Worm (Caenorhabditis elegans) whole organism, L2 larva: ENCODE results near the gene ctsa-4.1.
A peak's percentile ranks its signal among the peaks of the same experiment; 100 is the strongest.

ENCODE experiments used
- C34F6.9 ChIP-seq: fragments of 150-350 bp; optimal IDR thresholded peaks from 2 replicates; lab custom pipeline; 2014; ENCODE audit warnings: missing biosample characterization, missing genetic modification characterization
- alr-1 ChIP-seq: fragments of 150-350 bp; optimal IDR thresholded peaks from 2 replicates; lab custom pipeline; 2014; ENCODE audit warnings: missing biosample characterization, missing genetic modification characterization
- ama-1 ChIP-seq: fragments of 150-350 bp; optimal IDR thresholded peaks from 2 replicates; lab custom pipeline; 2018; ENCODE audit warnings: inconsistent platforms
- blmp-1 ChIP-seq: sonication (generic microtip); optimal IDR thresholded peaks from 2 replicates; lab custom pipeline; 2017; ENCODE audit warnings: missing genetic modification characterization, mild to moderate bottlenecking, missing compliant biosample characterization, antibody characterized with exemption, moderate library complexity; ENCODE audit not compliant: insufficient read depth
- ceh-16 ChIP-seq: fragments of 150-350 bp; optimal IDR thresholded peaks from 2 replicates; lab custom pipeline; 2014; ENCODE audit warnings: missing biosample characterization, missing genetic modification characterization
- crh-2 ChIP-seq: sonication (generic microtip); optimal IDR thresholded peaks from 2 replicates; lab custom pipeline; 2017; ENCODE audit warnings: missing biosample characterization, missing genetic modification characterization
- egl-27 ChIP-seq: sonication (generic microtip); optimal IDR thresholded peaks from 3 replicates; lab custom pipeline; 2017; ENCODE audit warnings: missing biosample characterization, missing genetic modification reagents, missing genetic modification characterization
- fos-1 ChIP-seq: fragments of 150-350 bp; optimal IDR thresholded peaks from 2 replicates; lab custom pipeline; 2014; ENCODE audit warnings: missing biosample characterization, missing genetic modification characterization
- gmeb-1 ChIP-seq: fragments of 150-350 bp; optimal IDR thresholded peaks from 2 replicates; lab custom pipeline; 2014; ENCODE audit warnings: missing biosample characterization, missing genetic modification characterization
- lin-13 ChIP-seq: fragments of 150-350 bp; optimal IDR thresholded peaks from 2 replicates; lab custom pipeline; 2014; ENCODE audit warnings: missing biosample characterization, missing genetic modification reagents, missing genetic modification characterization
- lsy-2 ChIP-seq, 2 experiments: fragments of 150-350 bp in 1 of 2; sonication (generic microtip) in 1 of 2; optimal IDR thresholded peaks; 2 replicates each; lab custom pipeline; 2014 to 2017; ENCODE audit warnings: missing biosample characterization in 2 of 2, missing genetic modification characterization in 2 of 2
- mab-5 ChIP-seq: fragments of 150-350 bp; optimal IDR thresholded peaks from 2 replicates; lab custom pipeline; 2014; ENCODE audit warnings: missing biosample characterization, missing genetic modification characterization
- mbf-1 ChIP-seq: sonication (generic microtip); optimal IDR thresholded peaks from 2 replicates; lab custom pipeline; 2017; ENCODE audit warnings: missing biosample characterization, missing genetic modification characterization
- mdl-1 ChIP-seq, 2 experiments: fragments of 150-350 bp in 1 of 2; sonication (generic microtip) in 1 of 2; optimal IDR thresholded peaks; 2 replicates each; lab custom pipeline; 2017; ENCODE audit warnings: missing biosample characterization in 2 of 2, missing genetic modification characterization in 2 of 2
- nhr-10 ChIP-seq: sonication (generic microtip); optimal IDR thresholded peaks from 2 replicates; lab custom pipeline; 2017; ENCODE audit warnings: missing biosample characterization, missing genetic modification characterization
- nhr-11 ChIP-seq: fragments of 150-350 bp; optimal IDR thresholded peaks from 2 replicates; lab custom pipeline; 2014; ENCODE audit warnings: missing biosample characterization, missing genetic modification characterization
- nhr-12 ChIP-seq: fragments of 150-350 bp; optimal IDR thresholded peaks from 2 replicates; lab custom pipeline; 2014; ENCODE audit warnings: missing biosample characterization, missing genetic modification characterization
- nhr-129 ChIP-seq: fragments of 150-350 bp; optimal IDR thresholded peaks from 2 replicates; lab custom pipeline; 2014; ENCODE audit warnings: missing biosample characterization, missing genetic modification characterization
- nhr-21 ChIP-seq: fragments of 150-350 bp; optimal IDR thresholded peaks from 2 replicates; lab custom pipeline; 2014; ENCODE audit warnings: missing biosample characterization, missing genetic modification characterization
- nhr-6 ChIP-seq: fragments of 150-350 bp; optimal IDR thresholded peaks from 2 replicates; lab custom pipeline; 2014; ENCODE audit warnings: missing biosample characterization, missing genetic modification characterization
- sem-4 ChIP-seq: fragments of 150-350 bp; optimal IDR thresholded peaks from 2 replicates; lab custom pipeline; 2014; ENCODE audit warnings: missing biosample characterization, missing genetic modification reagents, missing genetic modification characterization
- sma-3 ChIP-seq: sonication (generic microtip); optimal IDR thresholded peaks from 2 replicates; lab custom pipeline; 2016; ENCODE audit warnings: missing genetic modification reagents, missing genetic modification characterization, missing compliant biosample characterization
- sma-9 ChIP-seq, 2 experiments: fragments of 150-350 bp in 1 of 2; sonication (generic microtip) in 1 of 2; optimal IDR thresholded peaks; 2 replicates each; lab custom pipeline; 2014 to 2016; ENCODE audit warnings: missing genetic modification characterization in 2 of 2, mild to moderate bottlenecking in 1 of 2, missing biosample characterization in 1 of 2, missing compliant biosample characterization in 1 of 2, missing genetic modification reagents in 1 of 2, moderate library complexity in 1 of 2
- snpc-4 ChIP-seq: fragments of 150-350 bp; optimal IDR thresholded peaks from 2 replicates; lab custom pipeline; 2014; ENCODE audit warnings: missing biosample characterization, missing genetic modification characterization
- unc-55 ChIP-seq: fragments of 150-350 bp; sonication (generic microtip); optimal IDR thresholded peaks from 3 replicates; lab custom pipeline; 2014; ENCODE audit warnings: missing biosample characterization, missing genetic modification reagents, missing genetic modification characterization
- unc-62 ChIP-seq: fragments of 150-350 bp; optimal IDR thresholded peaks from 2 replicates; lab custom pipeline; 2014; ENCODE audit warnings: missing biosample characterization, missing genetic modification reagents, missing genetic modification characterization
- ztf-4 ChIP-seq: fragments of 150-350 bp; optimal IDR thresholded peaks from 2 replicates; lab custom pipeline; 2014; ENCODE audit warnings: missing biosample characterization, missing genetic modification characterization

ctsa-4.1 gene

DNA sequence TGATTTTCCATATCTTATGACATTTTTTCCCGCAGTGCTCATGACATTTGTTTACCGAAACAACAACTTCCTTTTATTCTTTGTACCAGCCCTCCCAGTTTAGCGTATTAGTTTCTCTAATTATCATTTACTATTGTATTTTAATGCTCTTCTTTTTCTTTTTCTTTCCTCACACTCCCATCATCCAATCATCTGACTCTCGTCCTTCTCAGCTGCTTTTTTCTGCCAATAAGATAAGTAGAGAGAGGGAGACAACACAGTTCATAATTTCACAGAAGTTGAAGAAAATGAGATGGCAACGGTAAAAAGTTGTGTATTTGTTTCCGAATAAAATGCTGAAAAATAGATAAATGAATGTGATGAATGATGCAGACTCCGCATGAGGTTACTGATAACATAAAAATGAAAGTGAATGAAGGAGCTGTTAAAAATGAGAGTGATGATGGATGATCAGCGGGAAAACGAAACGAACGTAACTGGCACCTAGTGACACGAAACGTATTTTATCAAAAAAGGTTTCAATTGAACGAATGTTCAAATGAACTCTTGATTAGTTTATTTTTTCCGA lies 10.7 kb downstream of the ctsa-4.1 start:
- TF ChIP-seq nhr-12 (tag; lab: Kevin White, UChicago) (no peak), crh-2 (tag; lab: Kevin White, UChicago) (peak; percentile 40), nhr-129 (peak; percentile 8), fos-1 (peak; percentile 90), sma-9 (GFP tag; optimal IDR thresholded peaks at IDR 0.05; lab: Kevin White, UChicago) (peak; percentile 11), sma-9 (tag; optimal IDR thresholded peaks at IDR 0.05; lab: Kevin White, UChicago) (no peak), mdl-1 (tag; optimal IDR thresholded peaks at IDR 0.05; lab: Kevin White, UChicago) (no peak), blmp-1 (tag; lab: Kevin White, UChicago) (peak; percentile 29)

DNA sequence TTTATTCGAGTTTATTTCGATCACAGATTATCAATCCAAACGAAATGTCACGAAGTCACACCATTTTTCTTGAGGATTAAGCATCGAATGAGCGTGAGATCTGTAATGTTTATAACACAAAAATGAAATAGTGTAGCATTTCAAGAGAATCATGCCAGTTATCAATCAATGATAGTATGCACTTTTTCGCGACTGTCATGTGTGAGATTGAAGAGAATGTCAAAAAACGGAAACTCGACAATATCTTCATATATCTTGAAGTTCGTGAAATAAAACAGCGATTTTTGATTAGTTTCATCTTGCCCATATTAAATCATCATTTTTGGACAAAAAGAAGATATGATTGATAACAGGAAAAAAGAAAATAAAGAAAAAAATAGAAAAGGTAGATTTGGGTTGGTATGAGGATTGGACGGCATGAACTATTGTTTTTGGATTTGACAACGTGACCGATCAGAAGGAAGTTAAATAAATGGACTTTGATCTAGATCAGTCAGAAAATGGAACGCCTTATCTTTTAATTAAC lies 12.3 kb downstream of the ctsa-4.1 start:
- TF ChIP-seq sma-9 (GFP tag; optimal IDR thresholded peaks at IDR 0.05; lab: Kevin White, UChicago): peak; percentile 35
- TF ChIP-seq sma-9 (tag; optimal IDR thresholded peaks at IDR 0.05; lab: Kevin White, UChicago): no peak
- TF ChIP-seq sma-3 (GFP tag; lab: Kevin White, UChicago): peak; percentile 10
- TF ChIP-seq fos-1: peak; percentile 44
- TF ChIP-seq nhr-21 (tag; lab: Kevin White, UChicago): peak; percentile 69
- no peak for TF ChIP-seq nhr-6
- TF ChIP-seq snpc-4 (tag; lab: Kevin White, UChicago): no peak
- TF ChIP-seq, all 48 proteins: peak for 4

DNA sequence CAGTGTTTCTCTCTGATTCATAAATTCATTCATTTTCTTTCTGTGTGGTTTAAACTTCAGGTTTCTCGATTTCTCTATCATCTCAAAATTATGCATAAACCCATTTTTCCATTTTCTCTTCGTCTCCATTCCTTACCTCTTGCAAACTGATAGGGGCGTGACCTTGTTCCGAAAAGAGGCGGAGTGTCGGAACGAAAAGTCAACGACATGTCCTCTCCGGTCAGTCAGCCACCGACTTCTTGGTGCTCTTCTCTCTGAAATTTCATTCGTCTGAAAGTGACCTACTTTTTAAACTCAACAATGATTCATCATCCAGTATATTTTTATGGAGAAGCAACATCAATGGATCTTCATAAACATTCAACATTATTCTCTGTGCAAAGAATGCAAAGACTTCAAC lies 14.1 kb downstream of the ctsa-4.1 start, which contains the start of gene F58F12.12:
Gene F58F12.12, plus strand, starts transcription at position 301 of the 400 bp plus-strand sequence.
- no peak for TF ChIP-seq mab-5
- TF ChIP-seq fos-1: peak; percentile 3

DNA sequence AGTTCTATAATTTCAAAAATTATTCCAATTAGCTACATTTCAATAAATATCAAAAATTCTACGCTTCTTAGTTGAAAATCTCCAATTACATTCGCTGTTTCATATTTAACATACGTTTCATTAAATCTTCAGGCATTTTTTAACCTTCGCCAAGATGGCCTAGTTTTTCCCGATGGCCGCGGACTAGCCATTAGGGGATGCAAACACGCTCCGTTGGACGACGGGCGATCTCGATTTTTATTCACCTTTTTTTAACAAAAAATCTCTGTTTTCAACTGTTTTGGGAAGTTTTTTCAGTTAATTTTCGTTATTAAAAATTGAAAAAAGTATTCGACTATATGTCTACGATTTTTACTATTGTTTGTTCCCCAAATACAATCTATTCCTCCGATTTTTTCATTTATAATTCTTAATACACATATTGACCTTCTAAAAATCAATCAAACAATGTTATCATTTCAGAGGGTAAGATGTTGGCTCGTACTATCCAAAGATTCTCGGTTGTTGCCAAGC lies 16.4 kb downstream of the ctsa-4.1 start, which contains the start of gene F58F12.1:
Gene F58F12.1, plus strand, starts transcription at position 463 of the 513 bp plus-strand sequence.
- TF ChIP-seq unc-62 (GFP tag; lab: Kevin White, UChicago): no peak
- TF ChIP-seq crh-2 (tag; lab: Kevin White, UChicago): peak; percentile 24
- peak; percentile 38 for TF ChIP-seq sem-4 (tag; lab: Kevin White, UChicago)
- peak; percentile 61 for TF ChIP-seq nhr-129
- peak; percentile 16 for TF ChIP-seq nhr-21 (tag; lab: Kevin White, UChicago)
- no peak for TF ChIP-seq mab-5
- peak; percentile 39 to 78 for TF ChIP-seq lsy-2 (tag; optimal IDR thresholded peaks at IDR 0.05; lab: Kevin White, UChicago)
- TF ChIP-seq nhr-12 (tag; lab: Kevin White, UChicago): no peak
- TF ChIP-seq ztf-4 (tag; lab: Kevin White, UChicago): no peak
- peak; percentile 41 for TF ChIP-seq sma-9 (GFP tag; optimal IDR thresholded peaks at IDR 0.05; lab: Kevin White, UChicago)
- no peak for TF ChIP-seq sma-9 (tag; optimal IDR thresholded peaks at IDR 0.05; lab: Kevin White, UChicago)
- no peak for TF ChIP-seq nhr-6
- peak; percentile 18 for TF ChIP-seq sma-3 (GFP tag; lab: Kevin White, UChicago)
- peak; percentile 81 for TF ChIP-seq C34F6.9 (tag; lab: Kevin White, UChicago)
- TF ChIP-seq snpc-4 (tag; lab: Kevin White, UChicago): peak; percentile 28
- no peak for TF ChIP-seq alr-1
- TF ChIP-seq fos-1: peak; percentile 67
- peak; percentile 61 for TF ChIP-seq lin-13
- no peak for TF ChIP-seq egl-27 (tag; lab: Kevin White, UChicago)
- peak; percentile 66 for TF ChIP-seq gmeb-1 (tag; lab: Kevin White, UChicago)

DNA sequence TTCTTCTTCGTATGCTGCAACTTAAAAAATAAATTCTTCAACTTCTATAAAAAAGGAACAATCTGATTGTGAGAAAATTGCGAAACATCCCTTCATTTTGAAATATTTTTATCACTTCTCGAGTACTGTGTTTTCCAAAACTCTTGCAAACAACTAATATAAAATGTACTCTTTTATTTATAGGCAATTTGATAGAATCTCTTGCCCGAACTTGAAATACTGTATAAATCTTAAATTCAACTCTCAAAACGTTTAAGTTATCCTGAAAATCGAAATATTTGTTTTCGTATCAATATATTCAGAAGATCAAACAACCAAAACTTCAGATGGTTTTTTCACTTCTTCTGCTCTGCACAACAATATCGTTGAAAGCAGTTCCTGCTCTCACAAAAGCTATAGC lies 19.7 kb downstream of the ctsa-4.1 start, which contains the start of gene F58F12.4:
Gene F58F12.4, plus strand, starts transcription at position 301 of the 400 bp plus-strand sequence.
- TF ChIP-seq nhr-11 (tag; lab: Kevin White, UChicago): no peak
- TF ChIP-seq ztf-4 (tag; lab: Kevin White, UChicago): no peak
- no peak for TF ChIP-seq ama-1 (lab: Kevin White, UChicago)
- no peak for TF ChIP-seq unc-55 (GFP tag; lab: Kevin White, UChicago)
- no peak for TF ChIP-seq crh-2 (tag; lab: Kevin White, UChicago)
- no peak for TF ChIP-seq sma-9 (GFP tag; optimal IDR thresholded peaks at IDR 0.05; lab: Kevin White, UChicago)
- no peak for TF ChIP-seq sma-9 (tag; optimal IDR thresholded peaks at IDR 0.05; lab: Kevin White, UChicago)
- no peak for TF ChIP-seq C34F6.9 (tag; lab: Kevin White, UChicago)
- no peak for TF ChIP-seq ceh-16 (tag; lab: Kevin White, UChicago)
- no peak for TF ChIP-seq alr-1
- TF ChIP-seq nhr-129: no peak
- no peak for TF ChIP-seq blmp-1 (tag; lab: Kevin White, UChicago)
- no peak for TF ChIP-seq lin-13
- no peak for TF ChIP-seq snpc-4 (tag; lab: Kevin White, UChicago)
- TF ChIP-seq mbf-1: no peak
- TF ChIP-seq nhr-10 (tag; lab: Kevin White, UChicago): no peak
